Fruit fly (Drosophila melanogaster): ENCODE data around the gene Elp4.

dm6 chr2L:5489084-5489617, 34.8 kb upstream of the Elp4 start:
- no peak for TF ChIP-seq CG8478 (optimal IDR thresholded peaks at IDR 0.05)
- TF ChIP-seq CTCF (optimal IDR thresholded peaks at IDR 0.05) = no peak

All from S2 (cell line).